Fruit fly (Drosophila melanogaster) whole organism, embryonic: ENCODE measurements around the gene PGAP1.
A peak's percentile ranks its signal among the peaks of the same experiment; 100 is the strongest.

Experiments
- CG1024 ChIP-seq: fragments of 200-800 bp; sonication (Bioruptor generic); IDR thresholded peaks from 2 replicates; pipeline ENCODE4 v1.3.6; 2022; ENCODE audit warnings: missing biosample characterization, missing genetic modification characterization
- CG10462 ChIP-seq: fragments of 200-800 bp; sonication (Bioruptor generic); optimal IDR thresholded peaks from 2 replicates; lab custom pipeline; 2016; ENCODE audit warnings: missing biosample characterization, missing genetic modification characterization
- CG10565 ChIP-seq: fragments of 200-800 bp; sonication (Bioruptor generic); optimal IDR thresholded peaks from 3 replicates; lab custom pipeline; 2016; ENCODE audit warnings: missing biosample characterization, mild to moderate bottlenecking, missing genetic modification characterization
- CG11093 ChIP-seq: fragments of 200-800 bp; sonication (Bioruptor generic); IDR thresholded peaks from 3 replicates; pipeline ENCODE4 v1.3.6; 2022; ENCODE audit warnings: missing biosample characterization, missing genetic modification characterization
- CG11560 ChIP-seq: fragments of 200-800 bp; sonication (Bioruptor generic); IDR thresholded peaks from 3 replicates; pipeline ENCODE4 v1.3.6; 2022; ENCODE audit warnings: missing biosample characterization, missing genetic modification characterization
- CG12219 ChIP-seq: fragments of 200-800 bp; sonication (Bioruptor generic); optimal IDR thresholded peaks from 3 replicates; lab custom pipeline; 2018; ENCODE audit warnings: missing biosample characterization, mild to moderate bottlenecking, missing genetic modification characterization
- CG12391 ChIP-seq: fragments of 200-800 bp; sonication (Bioruptor generic); optimal IDR thresholded peaks from 3 replicates; lab custom pipeline; 2018; ENCODE audit warnings: missing biosample characterization, mild to moderate bottlenecking, missing genetic modification characterization, moderate library complexity
- CG13296 ChIP-seq: fragments of 200-800 bp; sonication (Bioruptor generic); optimal IDR thresholded peaks from 3 replicates; lab custom pipeline; 2018; ENCODE audit warnings: missing biosample characterization, mild to moderate bottlenecking, missing genetic modification characterization
- CG13775 ChIP-seq: fragments of 200-800 bp; sonication (Bioruptor generic); optimal IDR thresholded peaks from 3 replicates; lab custom pipeline; 2017; ENCODE audit warnings: missing biosample characterization, mild to moderate bottlenecking, missing genetic modification characterization
- CG14710 ChIP-seq: fragments of 200-800 bp; sonication (Bioruptor generic); optimal IDR thresholded peaks from 3 replicates; lab custom pipeline; 2019; ENCODE audit warnings: missing biosample characterization, mild to moderate bottlenecking, missing genetic modification characterization, moderate library complexity
- CG17385 ChIP-seq: fragments of 200-800 bp; sonication (Bioruptor generic); optimal IDR thresholded peaks from 3 replicates; lab custom pipeline; 2018; ENCODE audit warnings: missing biosample characterization, mild to moderate bottlenecking, missing genetic modification characterization
- CG2129 ChIP-seq: fragments of 200-800 bp; sonication (Bioruptor generic); IDR thresholded peaks from 2 replicates; pipeline ENCODE4 v1.3.6; 2022; ENCODE audit warnings: missing biosample characterization, missing genetic modification characterization; ENCODE audit not compliant: partially characterized antibody
- CG2678 ChIP-seq: fragments of 200-800 bp; sonication (Bioruptor generic); optimal IDR thresholded peaks from 3 replicates; lab custom pipeline; 2019; ENCODE audit warnings: missing biosample characterization, mild to moderate bottlenecking, missing genetic modification characterization, moderate library complexity
- CG30431 ChIP-seq: fragments of 200-800 bp; sonication (Bioruptor generic); optimal IDR thresholded peaks from 2 replicates; lab custom pipeline; 2017; ENCODE audit warnings: missing biosample characterization, missing genetic modification characterization
- CG32532 ChIP-seq: fragments of 200-800 bp; sonication (Bioruptor generic); IDR thresholded peaks from 2 replicates; pipeline ENCODE4 v1.3.6; 2022; ENCODE audit warnings: missing biosample characterization, missing genetic modification characterization
- CG4730 ChIP-seq: fragments of 200-800 bp; sonication (Bioruptor generic); IDR thresholded peaks from 2 replicates; pipeline ENCODE4 v1.3.6; 2022; ENCODE audit warnings: missing biosample characterization, missing genetic modification characterization
- CG5245 ChIP-seq: fragments of 200-800 bp; sonication (Bioruptor generic); optimal IDR thresholded peaks from 3 replicates; lab custom pipeline; 2016; ENCODE audit warnings: missing biosample characterization, missing genetic modification characterization
- CG8478 ChIP-seq: fragments of >200 bp; optimal IDR thresholded peaks from 2 replicates; lab custom pipeline; 2018
- D19B ChIP-seq: fragments of 200-800 bp; sonication (Bioruptor generic); optimal IDR thresholded peaks from 2 replicates; lab custom pipeline; 2017; ENCODE audit warnings: missing biosample characterization, mild to moderate bottlenecking, missing genetic modification characterization
- Dbx ChIP-seq: fragments of 200-800 bp; sonication (Bioruptor generic); IDR thresholded peaks from 3 replicates; pipeline ENCODE4 v1.3.6; 2022; ENCODE audit warnings: missing biosample characterization, missing genetic modification characterization
- Dref ChIP-seq: fragments of 200-800 bp; sonication (Bioruptor generic); IDR thresholded peaks from 2 replicates; pipeline ENCODE4 v1.3.6; 2022; ENCODE audit warnings: missing biosample characterization, missing genetic modification characterization
- Ets65A ChIP-seq: fragments of 200-800 bp; sonication (Bioruptor generic); peaks from one replicate; lab custom pipeline; 2016; ENCODE audit warnings: missing biosample characterization, missing genetic modification characterization
- Ets97D ChIP-seq: fragments of 200-800 bp; sonication (Bioruptor generic); optimal IDR thresholded peaks from 3 replicates; lab custom pipeline; 2016; ENCODE audit warnings: missing biosample characterization, missing genetic modification characterization
- Fer3 ChIP-seq: fragments of 200-800 bp; sonication (Bioruptor generic); optimal IDR thresholded peaks from 2 replicates; lab custom pipeline; 2018; ENCODE audit warnings: missing biosample characterization, mild to moderate bottlenecking, missing genetic modification characterization, moderate library complexity
- H2.0 ChIP-seq: fragments of 200-800 bp; sonication (Bioruptor generic); IDR thresholded peaks from 2 replicates; pipeline ENCODE4 v1.3.6; 2022; ENCODE audit warnings: missing biosample characterization, missing genetic modification characterization
- Hr78 ChIP-seq, 2 experiments: fragments of 200-800 bp in 1 of 2; fragments of >200 bp in 1 of 2; sonication (Bioruptor generic) in 1 of 2; optimal IDR thresholded peaks; 2 replicates each; lab custom pipeline; 2017 to 2019; ENCODE audit warnings: missing biosample characterization in 2 of 2, missing genetic modification characterization in 2 of 2, mild to moderate bottlenecking in 1 of 2, moderate library complexity in 1 of 2
- MBD-R2 ChIP-seq: fragments of 200-800 bp; sonication (Bioruptor generic); IDR thresholded peaks from 2 replicates; pipeline ENCODE4 v1.3.6; 2022; ENCODE audit warnings: missing biosample characterization, missing genetic modification characterization
- Optix ChIP-seq: fragments of 200-800 bp; sonication (Bioruptor generic); IDR thresholded peaks from 3 replicates; pipeline ENCODE4 v1.3.6; 2022; ENCODE audit warnings: missing biosample characterization, missing genetic modification characterization
- PHDP ChIP-seq: fragments of 200-800 bp; sonication (Bioruptor generic); optimal IDR thresholded peaks from 3 replicates; lab custom pipeline; 2018; ENCODE audit warnings: missing biosample characterization, mild to moderate bottlenecking, missing genetic modification characterization, moderate library complexity
- bowl ChIP-seq: fragments of 200-800 bp; sonication (Bioruptor generic); IDR thresholded peaks from 2 replicates; pipeline ENCODE4 v1.3.6; 2022; ENCODE audit warnings: missing biosample characterization, missing genetic modification characterization
- cato ChIP-seq: fragments of 200-800 bp; sonication (Bioruptor generic); optimal IDR thresholded peaks from 2 replicates; lab custom pipeline; 2016; ENCODE audit warnings: missing biosample characterization, missing genetic modification characterization, borderline replicate concordance
- chn ChIP-seq: fragments of 200-800 bp; sonication (Bioruptor generic); optimal IDR thresholded peaks from 2 replicates; lab custom pipeline; 2016; ENCODE audit warnings: missing biosample characterization, missing genetic modification characterization
- corto ChIP-seq: fragments of 200-800 bp; sonication (Bioruptor generic); optimal IDR thresholded peaks from 2 replicates; lab custom pipeline; 2016; ENCODE audit warnings: missing biosample characterization, mild to moderate bottlenecking, missing genetic modification characterization, moderate library complexity
- crc ChIP-seq: fragments of 200-800 bp; sonication (Bioruptor generic); optimal IDR thresholded peaks from 2 replicates; lab custom pipeline; 2016; ENCODE audit warnings: missing biosample characterization, missing genetic modification characterization
- dati ChIP-seq: fragments of 200-800 bp; sonication (Bioruptor generic); IDR thresholded peaks from 2 replicates; pipeline ENCODE4 v1.3.6; 2022; ENCODE audit warnings: missing biosample characterization, missing genetic modification characterization
- dmrt99B ChIP-seq: fragments of 200-800 bp; sonication (Bioruptor generic); optimal IDR thresholded peaks from 2 replicates; lab custom pipeline; 2018; ENCODE audit warnings: missing biosample characterization, mild to moderate bottlenecking, missing genetic modification characterization, moderate library complexity
- ewg ChIP-seq: fragments of 200-800 bp; sonication (Bioruptor generic); optimal IDR thresholded peaks from 3 replicates; lab custom pipeline; 2017; ENCODE audit warnings: mild to moderate bottlenecking, missing biosample characterization, missing genetic modification reagents, missing genetic modification characterization
- fd102C ChIP-seq: fragments of 200-800 bp; sonication (Bioruptor generic); optimal IDR thresholded peaks from 2 replicates; lab custom pipeline; 2018; ENCODE audit warnings: missing biosample characterization, mild to moderate bottlenecking, missing genetic modification characterization, moderate library complexity
- jing ChIP-seq: fragments of 200-800 bp; sonication (Bioruptor generic); optimal IDR thresholded peaks from 2 replicates; lab custom pipeline; 2018; ENCODE audit warnings: missing biosample characterization, mild to moderate bottlenecking, missing genetic modification characterization
- lab ChIP-seq: fragments of 200-800 bp; sonication (Bioruptor generic); optimal IDR thresholded peaks from 3 replicates; lab custom pipeline; 2017; ENCODE audit warnings: missing biosample characterization, missing genetic modification characterization, mild to moderate bottlenecking, moderate library complexity, missing genetic modification reagents
- lmd ChIP-seq: fragments of 200-800 bp; sonication (Bioruptor generic); IDR thresholded peaks from 2 replicates; pipeline ENCODE4 v1.3.6; 2022; ENCODE audit warnings: missing biosample characterization, missing genetic modification characterization
- lola ChIP-seq, 3 experiments: fragments of >200 bp in 2 of 3; fragments of 200-800 bp in 1 of 3; sonication (Bioruptor generic) in 1 of 3; optimal IDR thresholded peaks; 2 replicates each; lab custom pipeline; 2017 to 2019; ENCODE audit warnings: missing biosample characterization in 3 of 3, missing genetic modification characterization in 3 of 3, mild to moderate bottlenecking in 1 of 3, moderate library complexity in 1 of 3
- nau ChIP-seq: fragments of 200-800 bp; sonication (Bioruptor generic); optimal IDR thresholded peaks from 3 replicates; lab custom pipeline; 2017; ENCODE audit warnings: missing biosample characterization, mild to moderate bottlenecking, missing genetic modification characterization, missing genetic modification reagents
- pnt ChIP-seq: fragments of 200-800 bp; sonication (Bioruptor generic); optimal IDR thresholded peaks from 3 replicates; lab custom pipeline; 2016; ENCODE audit warnings: missing biosample characterization, missing genetic modification characterization
- prd ChIP-seq, 3 experiments: fragments of >200 bp in 2 of 3; fragments of 200-800 bp in 1 of 3; sonication (Bioruptor generic) in 1 of 3; optimal IDR thresholded peaks in 2 of 3; IDR thresholded peaks in 1 of 3; 2 replicates in 2 of 3; 3 replicates in 1 of 3; pipeline versions ENCODE4 v1.3.6 to Lab custom; 2017 to 2022; ENCODE audit warnings: missing biosample characterization in 1 of 3, missing genetic modification characterization in 1 of 3
- ranshi ChIP-seq: fragments of 200-800 bp; sonication (Bioruptor generic); IDR thresholded peaks from 2 replicates; pipeline ENCODE4 v1.3.6; 2022; ENCODE audit warnings: missing biosample characterization, missing genetic modification characterization
- seq ChIP-seq: fragments of 200-800 bp; sonication (Bioruptor generic); IDR thresholded peaks from 2 replicates; pipeline ENCODE4 v1.3.6; 2022; ENCODE audit warnings: missing biosample characterization, missing genetic modification characterization
- unc-4 ChIP-seq: fragments of 200-800 bp; sonication (Bioruptor generic); IDR thresholded peaks from 2 replicates; pipeline ENCODE4 v1.3.6; 2022; ENCODE audit warnings: missing biosample characterization, missing genetic modification characterization; ENCODE audit not compliant: partially characterized antibody
- wor ChIP-seq: fragments of 200-800 bp; sonication (Bioruptor generic); IDR thresholded peaks from 2 replicates; pipeline ENCODE4 v1.3.6; 2022; ENCODE audit warnings: missing biosample characterization, missing genetic modification characterization

The PGAP1 gene

dm6 chrX:5672243-5673051, 16.8 kb downstream of the PGAP1 start, which contains the start of gene RpL35 (continued):
- peak; percentile 71 for TF ChIP-seq CG13296 (GFP tag; lab: Kevin White, UChicago)
- TF ChIP-seq lab (GFP tag; lab: Kevin White, UChicago): peak; percentile 79
- peak; percentile 25 for TF ChIP-seq D19B
- no peak for TF ChIP-seq CG11560 (tag; lab: Robert Waterston, UW)
- TF ChIP-seq corto (GFP tag; lab: Kevin White, UChicago): no peak
- TF ChIP-seq lola (GFP tag; optimal IDR thresholded peaks at IDR 0.05; lab: Kevin White, UChicago): no peak
- TF ChIP-seq pnt (GFP tag; lab: Kevin White, UChicago): no peak
- TF ChIP-seq Hr78 (GFP tag; optimal IDR thresholded peaks at IDR 0.05; lab: Kevin White, UChicago): no peak
- peak; percentile 27 for TF ChIP-seq chn (GFP tag; lab: Kevin White, UChicago)
- no peak for TF ChIP-seq dmrt99B
- TF ChIP-seq CG10565 (GFP tag; lab: Kevin White, UChicago): no peak
- TF ChIP-seq CG30431: no peak
- peak; percentile 22 for TF ChIP-seq CG13775 (GFP tag; lab: Kevin White, UChicago)
- no peak for TF ChIP-seq dati (GFP tag; lab: Robert Waterston, UW)
- TF ChIP-seq Ets97D (GFP tag; lab: Kevin White, UChicago): peak; percentile 95
- no peak for TF ChIP-seq CG4730 (GFP tag; lab: Robert Waterston, UW)
- peak; percentile 38 for TF ChIP-seq CG12391 (tag; lab: Kevin White, UChicago)
- TF ChIP-seq Optix (GFP tag; lab: Robert Waterston, UW): no peak
- no peak for TF ChIP-seq CG1024 (GFP tag; lab: Robert Waterston, UW)
- no peak for TF ChIP-seq seq (GFP tag; lab: Robert Waterston, UW)
- TF ChIP-seq CG17385 (GFP tag; lab: Kevin White, UChicago): peak; percentile 96
- TF ChIP-seq CG12219 (GFP tag; lab: Kevin White, UChicago): peak; percentile 52
- no peak for TF ChIP-seq jing (GFP tag; lab: Kevin White, UChicago)
- no peak for TF ChIP-seq lmd (GFP tag; lab: Robert Waterston, UW)
- TF ChIP-seq CG2678: peak; percentile 41
- TF ChIP-seq fd102C (GFP tag; lab: Kevin White, UChicago): no peak
- TF ChIP-seq CG8478 (lab: Kevin White, UChicago): no peak
- TF ChIP-seq wor (GFP tag; lab: Robert Waterston, UW): no peak
- no peak for TF ChIP-seq ewg (GFP tag; lab: Kevin White, UChicago)
- 0 out of 2 replicates have a peak, but pooled peaks have one; percentile 47 for TF ChIP-seq unc-4 (GFP tag; lab: Robert Waterston, UW)
- 0 out of 3 replicates have a peak, but pooled peaks have one; percentile 6 for TF ChIP-seq Dbx
- TF ChIP-seq nau (GFP tag; lab: Kevin White, UChicago): peak; percentile 52
- TF ChIP-seq CG10462 (GFP tag; lab: Kevin White, UChicago): no peak
- peak; percentile 52; the same call in 1 of the 2 replicates for TF ChIP-seq CG32532
- TF ChIP-seq PHDP (tag; lab: Kevin White, UChicago): peak; percentile 49
- TF ChIP-seq cato: no peak
- peak; percentile 37 for TF ChIP-seq CG14710
- TF ChIP-seq CG5245 (GFP tag; lab: Kevin White, UChicago): no peak
- TF ChIP-seq CG11093 (GFP tag; lab: Robert Waterston, UW): no peak
- TF ChIP-seq crc: no peak
- no peak for TF ChIP-seq MBD-R2 (GFP tag; lab: Robert Waterston, UW)
- TF ChIP-seq Ets65A (GFP tag; lab: Kevin White, UChicago): no peak
- no peak for TF ChIP-seq CG2129 (GFP tag; lab: Robert Waterston, UW)
- TF ChIP-seq prd (optimal IDR thresholded peaks at IDR 0.05; lab: Kevin White, UChicago): no peak
- no peak; the same call in 2 of the 3 replicates for TF ChIP-seq prd (GFP tag; IDR thresholded peaks at IDR 0.05; lab: Robert Waterston, UW)
- no peak for TF ChIP-seq H2.0 (GFP tag; lab: Robert Waterston, UW)
- TF ChIP-seq Dref: peak; percentile 60
- no peak for TF ChIP-seq bowl (GFP tag; lab: Robert Waterston, UW)
- TF ChIP-seq ranshi (GFP tag; lab: Robert Waterston, UW): 0 out of 2 replicates have a peak, but pooled peaks have one; percentile 8
- TF ChIP-seq Fer3: peak; percentile 45
